Worm (Caenorhabditis elegans): ENCODE measurements around the gene F46E10.3.

ce11 chrV:6554308-6554707 is 36.2 kb downstream of the F46E10.3 start, which contains the start of gene K04A8.19:
- TF ChIP-seq him-1 (tag; optimal IDR thresholded peaks at IDR 0.05), result no peak
- TF ChIP-seq dao-5 (tag; optimal IDR thresholded peaks at IDR 0.05), result no peak

Measured in whole organism, L4/young adult.